Worm (Caenorhabditis elegans): ENCODE data around the gene irld-18.

ce11 chrIV:14572607-14573006 lies 8.2 kb downstream of the irld-18 start, which contains the start of gene glb-34:
- TF ChIP-seq ama-1 (optimal IDR thresholded peaks at IDR 0.05) = no peak
- no peak for TF ChIP-seq nhr-12 (tag; optimal IDR thresholded peaks at IDR 0.05)
- TF ChIP-seq aly-2 (tag; optimal IDR thresholded peaks at IDR 0.05) = no peak
- no peak for TF ChIP-seq hlh-4 (tag; optimal IDR thresholded peaks at IDR 0.05)
